Worm (Caenorhabditis elegans): ENCODE measurements around the gene Y37H2A.7.

Gene Y37H2A.7

ce11 chrV:18123639-18124038, 10.6 kb downstream of the Y37H2A.7 start, which contains the start of gene fbxa-107:
TSS of gene fbxa-107 (plus strand) at chrV:18123939.
- TF ChIP-seq hmg-4 (GFP tag; optimal IDR thresholded peaks at IDR 0.05) = no peak
- TF ChIP-seq F13C5.2 (tag; optimal IDR thresholded peaks at IDR 0.05) = no peak
- no peak for TF ChIP-seq ama-1 (optimal IDR thresholded peaks at IDR 0.05)
- TF ChIP-seq tbx-37 (GFP tag; conservative IDR thresholded peaks at IDR 0.05) = no peak
- no peak for TF ChIP-seq sea-1 (GFP tag; conservative IDR thresholded peaks at IDR 0.05)
- no peak for TF ChIP-seq pes-1 (GFP tag; IDR thresholded peaks at IDR 0.05)
- no peak for TF ChIP-seq ceh-36 (tag; optimal IDR thresholded peaks at IDR 0.05)
- no peak for TF ChIP-seq ceh-13 (GFP tag; optimal IDR thresholded peaks at IDR 0.05)

- TF ChIP-seq aly-1 (tag; optimal IDR thresholded peaks at IDR 0.05) = no peak
- no peak for TF ChIP-seq hnd-1 (tag; optimal IDR thresholded peaks at IDR 0.05)
- no peak for TF ChIP-seq B0310.2 (tag; optimal IDR thresholded peaks at IDR 0.05)
- TF ChIP-seq scrt-1 (GFP tag; IDR thresholded peaks at IDR 0.05) = no peak
- TF ChIP-seq tbx-37 (GFP tag; conservative IDR thresholded peaks at IDR 0.05) = no peak
- no peak for TF ChIP-seq ama-1 (optimal IDR thresholded peaks at IDR 0.05)
- no peak for TF ChIP-seq hmg-4 (GFP tag; optimal IDR thresholded peaks at IDR 0.05)
- no peak for TF ChIP-seq ets-7 (tag; optimal IDR thresholded peaks at IDR 0.05)
- no peak for TF ChIP-seq F13C5.2 (tag; optimal IDR thresholded peaks at IDR 0.05)
- no peak for TF ChIP-seq ceh-13 (GFP tag; optimal IDR thresholded peaks at IDR 0.05)
- no peak for TF ChIP-seq ceh-36 (tag; optimal IDR thresholded peaks at IDR 0.05)
- no peak for TF ChIP-seq tra-4 (tag; optimal IDR thresholded peaks at IDR 0.05)
- TF ChIP-seq pes-1 (GFP tag; IDR thresholded peaks at IDR 0.05) = no peak
- TF ChIP-seq tbx-11 (GFP tag; IDR thresholded peaks at IDR 0.05) = no peak
- no peak for TF ChIP-seq sea-1 (GFP tag; conservative IDR thresholded peaks at IDR 0.05)
- no peak for TF ChIP-seq flt-1 (GFP tag; IDR thresholded peaks at IDR 0.05)
- TF ChIP-seq hmbx-1 (tag; optimal IDR thresholded peaks at IDR 0.05) = no peak
Measured at ce11 chrV:18109449-18109848, 24.8 kb downstream of the Y37H2A.7 start.

- TF ChIP-seq ceh-36 (tag; optimal IDR thresholded peaks at IDR 0.05) = no peak
- no peak for TF ChIP-seq ama-1 (optimal IDR thresholded peaks at IDR 0.05)
- no peak for TF ChIP-seq F13C5.2 (tag; optimal IDR thresholded peaks at IDR 0.05)
- no peak for TF ChIP-seq B0310.2 (tag; optimal IDR thresholded peaks at IDR 0.05)
- TF ChIP-seq hmg-4 (GFP tag; optimal IDR thresholded peaks at IDR 0.05) = no peak
- no peak for TF ChIP-seq sea-1 (GFP tag; conservative IDR thresholded peaks at IDR 0.05)
- TF ChIP-seq aly-1 (tag; optimal IDR thresholded peaks at IDR 0.05) = no peak
- no peak for TF ChIP-seq ets-7 (tag; optimal IDR thresholded peaks at IDR 0.05)
- TF ChIP-seq tbx-11 (GFP tag; IDR thresholded peaks at IDR 0.05) = no peak
- TF ChIP-seq tbx-37 (GFP tag; conservative IDR thresholded peaks at IDR 0.05) = no peak
- TF ChIP-seq ceh-13 (GFP tag; optimal IDR thresholded peaks at IDR 0.05) = no peak
- TF ChIP-seq hnd-1 (tag; optimal IDR thresholded peaks at IDR 0.05) = no peak
- TF ChIP-seq flt-1 (GFP tag; IDR thresholded peaks at IDR 0.05) = no peak
- TF ChIP-seq scrt-1 (GFP tag; IDR thresholded peaks at IDR 0.05) = no peak
Measured at ce11 chrV:18107969-18108368, 26.3 kb downstream of the Y37H2A.7 start, which contains the start of gene Y37H2A.1. TSS of gene Y37H2A.1 (plus strand) at chrV:18108269.

ce11 chrV:18106055-18106454, 28.2 kb downstream of the Y37H2A.7 start:
- TF ChIP-seq B0310.2 (tag; optimal IDR thresholded peaks at IDR 0.05) = no peak
- TF ChIP-seq ceh-13 (GFP tag; optimal IDR thresholded peaks at IDR 0.05) = no peak
- no peak for TF ChIP-seq tra-4 (tag; optimal IDR thresholded peaks at IDR 0.05)
- no peak for TF ChIP-seq hmbx-1 (tag; optimal IDR thresholded peaks at IDR 0.05)
- no peak for TF ChIP-seq pes-1 (GFP tag; IDR thresholded peaks at IDR 0.05)
- TF ChIP-seq scrt-1 (GFP tag; IDR thresholded peaks at IDR 0.05) = no peak
- no peak for TF ChIP-seq hmg-4 (GFP tag; optimal IDR thresholded peaks at IDR 0.05)
- TF ChIP-seq tbx-37 (GFP tag; conservative IDR thresholded peaks at IDR 0.05) = no peak
- TF ChIP-seq ets-7 (tag; optimal IDR thresholded peaks at IDR 0.05) = no peak
- TF ChIP-seq flt-1 (GFP tag; IDR thresholded peaks at IDR 0.05) = no peak
- no peak for TF ChIP-seq ama-1 (optimal IDR thresholded peaks at IDR 0.05)
- no peak for TF ChIP-seq sea-1 (GFP tag; conservative IDR thresholded peaks at IDR 0.05)
- TF ChIP-seq aly-1 (tag; optimal IDR thresholded peaks at IDR 0.05) = no peak

ce11 chrV:18098387-18098786, 35.9 kb downstream of the Y37H2A.7 start, which contains the start of gene par-4:
TSS of gene par-4 (plus strand) at chrV:18098687.
- no peak for TF ChIP-seq tbx-37 (GFP tag; conservative IDR thresholded peaks at IDR 0.05)
- no peak for TF ChIP-seq ceh-36 (tag; optimal IDR thresholded peaks at IDR 0.05)

ce11 chrV:18093941-18094340, 40.3 kb downstream of the Y37H2A.7 start:
- TF ChIP-seq hmg-4 (GFP tag; optimal IDR thresholded peaks at IDR 0.05) = no peak
- no peak for TF ChIP-seq ceh-36 (tag; optimal IDR thresholded peaks at IDR 0.05)
- TF ChIP-seq ets-7 (tag; optimal IDR thresholded peaks at IDR 0.05) = no peak
- no peak for TF ChIP-seq B0310.2 (tag; optimal IDR thresholded peaks at IDR 0.05)
- TF ChIP-seq tbx-11 (GFP tag; IDR thresholded peaks at IDR 0.05) = no peak
- no peak for TF ChIP-seq hnd-1 (tag; optimal IDR thresholded peaks at IDR 0.05)
- TF ChIP-seq ceh-13 (GFP tag; optimal IDR thresholded peaks at IDR 0.05) = no peak
- TF ChIP-seq scrt-1 (GFP tag; IDR thresholded peaks at IDR 0.05) = no peak
- no peak for TF ChIP-seq sea-1 (GFP tag; conservative IDR thresholded peaks at IDR 0.05)
- no peak for TF ChIP-seq ama-1 (optimal IDR thresholded peaks at IDR 0.05)
- no peak for TF ChIP-seq flt-1 (GFP tag; IDR thresholded peaks at IDR 0.05)
- no peak for TF ChIP-seq aly-1 (tag; optimal IDR thresholded peaks at IDR 0.05)

- no peak for TF ChIP-seq aly-1 (tag; optimal IDR thresholded peaks at IDR 0.05)
- no peak for TF ChIP-seq ama-1 (optimal IDR thresholded peaks at IDR 0.05)
- TF ChIP-seq hnd-1 (tag; optimal IDR thresholded peaks at IDR 0.05) = no peak
- no peak for TF ChIP-seq hmg-4 (GFP tag; optimal IDR thresholded peaks at IDR 0.05)
- TF ChIP-seq flt-1 (GFP tag; IDR thresholded peaks at IDR 0.05) = no peak
- TF ChIP-seq tra-4 (tag; optimal IDR thresholded peaks at IDR 0.05) = no peak
- no peak for TF ChIP-seq F13C5.2 (tag; optimal IDR thresholded peaks at IDR 0.05)
- no peak for TF ChIP-seq sea-1 (GFP tag; conservative IDR thresholded peaks at IDR 0.05)
- no peak for TF ChIP-seq scrt-1 (GFP tag; IDR thresholded peaks at IDR 0.05)
- no peak for TF ChIP-seq ceh-13 (GFP tag; optimal IDR thresholded peaks at IDR 0.05)
- no peak for TF ChIP-seq tbx-11 (GFP tag; IDR thresholded peaks at IDR 0.05)
- no peak for TF ChIP-seq pes-1 (GFP tag; IDR thresholded peaks at IDR 0.05)
- TF ChIP-seq ceh-36 (tag; optimal IDR thresholded peaks at IDR 0.05) = no peak
Measured at ce11 chrV:18091216-18091615, 43.1 kb downstream of the Y37H2A.7 start.

- no peak for TF ChIP-seq ceh-36 (tag; optimal IDR thresholded peaks at IDR 0.05)
- TF ChIP-seq tra-4 (tag; optimal IDR thresholded peaks at IDR 0.05) = no peak
- TF ChIP-seq tbx-37 (GFP tag; conservative IDR thresholded peaks at IDR 0.05) = no peak
- TF ChIP-seq hmg-4 (GFP tag; optimal IDR thresholded peaks at IDR 0.05) = no peak
- TF ChIP-seq hnd-1 (tag; optimal IDR thresholded peaks at IDR 0.05) = no peak
- TF ChIP-seq ceh-13 (GFP tag; optimal IDR thresholded peaks at IDR 0.05) = no peak
- no peak for TF ChIP-seq aly-1 (tag; optimal IDR thresholded peaks at IDR 0.05)
- no peak for TF ChIP-seq hmbx-1 (tag; optimal IDR thresholded peaks at IDR 0.05)
- no peak for TF ChIP-seq ama-1 (optimal IDR thresholded peaks at IDR 0.05)
- no peak for TF ChIP-seq ets-7 (tag; optimal IDR thresholded peaks at IDR 0.05)
- no peak for TF ChIP-seq tbx-11 (GFP tag; IDR thresholded peaks at IDR 0.05)
- no peak for TF ChIP-seq B0310.2 (tag; optimal IDR thresholded peaks at IDR 0.05)
- no peak for TF ChIP-seq pes-1 (GFP tag; IDR thresholded peaks at IDR 0.05)
- no peak for TF ChIP-seq flt-1 (GFP tag; IDR thresholded peaks at IDR 0.05)
- no peak for TF ChIP-seq sea-1 (GFP tag; conservative IDR thresholded peaks at IDR 0.05)
- TF ChIP-seq F13C5.2 (tag; optimal IDR thresholded peaks at IDR 0.05) = no peak
- TF ChIP-seq scrt-1 (GFP tag; IDR thresholded peaks at IDR 0.05) = no peak
Measured at ce11 chrV:18086783-18087182, 47.5 kb downstream of the Y37H2A.7 start, which contains the start of gene slr-2. TSS of gene slr-2 (plus strand) at chrV:18087123.
